Worm (Caenorhabditis elegans) whole organism, mixed stage, embryonic: Measurements from ENCODE around the gene gcp-2.1.

Source experiments
- ces-1 ChIP-seq: fragments of 150-350 bp; optimal IDR thresholded peaks from 2 replicates; lab custom pipeline; 2014; ENCODE audit warnings: missing biosample characterization, missing genetic modification reagents, missing genetic modification characterization
- nhr-237 ChIP-seq: fragments of 150-350 bp; optimal IDR thresholded peaks from 2 replicates; lab custom pipeline; 2014; ENCODE audit warnings: missing biosample characterization, missing genetic modification characterization
- nhr-28 ChIP-seq: fragments of 150-350 bp; optimal IDR thresholded peaks from 2 replicates; lab custom pipeline; 2014; ENCODE audit warnings: missing biosample characterization, missing genetic modification characterization
- pha-4 ChIP-seq: fragments of 150-350 bp; optimal IDR thresholded peaks from 2 replicates; lab custom pipeline; 2018; ENCODE audit warnings: missing biosample characterization, missing genetic modification reagents, missing genetic modification characterization
- snpc-4 ChIP-seq: fragments of 150-350 bp; optimal IDR thresholded peaks from 2 replicates; lab custom pipeline; 2014; ENCODE audit warnings: missing biosample characterization, missing genetic modification characterization

DNA sequence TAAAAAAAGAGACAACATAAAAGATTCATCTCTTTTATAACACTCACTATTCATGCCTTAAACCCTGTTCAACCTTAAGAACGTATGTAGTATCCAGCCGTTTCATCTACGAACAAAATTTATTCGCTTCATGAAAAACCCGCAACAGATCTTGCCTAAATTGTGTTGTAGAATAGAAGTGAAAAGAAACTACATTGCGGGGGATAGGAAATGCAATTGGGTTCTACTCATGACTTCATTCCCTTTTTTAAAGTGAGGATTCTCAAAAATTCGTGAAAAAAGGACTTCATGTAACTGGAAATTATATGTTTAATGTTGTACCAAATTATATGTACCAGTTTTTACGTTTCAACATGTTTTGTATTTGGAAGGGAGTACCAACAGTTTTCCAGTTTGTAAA is 7.4 kb downstream of the gcp-2.1 start:
- TF ChIP-seq snpc-4 (no peak), pha-4 (tag; lab: Kevin White, UChicago) (no peak), ces-1 (GFP tag; lab: Kevin White, UChicago) (peak; percentile 66), nhr-237 (no peak), nhr-28 (tag; lab: Kevin White, UChicago) (no peak)
